Fruit fly (Drosophila melanogaster): ENCODE data around the gene CG43057.

The CG43057 gene

dm6 chr2L:8239712-8240245 lies 4.0 kb downstream of the CG43057 start, which contains the start of gene Pvr (continued):
- TF ChIP-seq unc-4 (GFP tag; IDR thresholded peaks at IDR 0.05; ENCODE audit: partially characterized antibody) = peak; percentile 94
- peak; percentile 71 for TF ChIP-seq CG15514 (GFP tag; optimal IDR thresholded peaks at IDR 0.05)
- TF ChIP-seq Nf-YC (tag; optimal IDR thresholded peaks at IDR 0.05) = no peak
- peak; percentile 24 for TF ChIP-seq lilli (GFP tag; optimal IDR thresholded peaks at IDR 0.05)
- peak; percentile 64 for TF ChIP-seq Hmr (GFP tag; optimal IDR thresholded peaks at IDR 0.05)
- no peak for TF ChIP-seq ewg (GFP tag; optimal IDR thresholded peaks at IDR 0.05)
- TF ChIP-seq so (GFP tag; IDR thresholded peaks at IDR 0.05) = peak; percentile 68; the same call in 1 of the 3 replicates
- no peak for TF ChIP-seq Spps (tag; optimal IDR thresholded peaks at IDR 0.05)
- no peak for TF ChIP-seq Blimp-1 (GFP tag; optimal IDR thresholded peaks at IDR 0.05)
- peak; percentile 26; the same call in 1 of the 2 replicates for TF ChIP-seq Rfx (GFP tag; IDR thresholded peaks at IDR 0.05)
- no peak for TF ChIP-seq CG7271 (tag; optimal IDR thresholded peaks at IDR 0.05)
- TF ChIP-seq MTF-1 (GFP tag; optimal IDR thresholded peaks at IDR 0.05; ENCODE audit: borderline replicate concordance) = peak; percentile 28
- peak; percentile 55 for TF ChIP-seq CG12659 (GFP tag; optimal IDR thresholded peaks at IDR 0.05)
- no peak for TF ChIP-seq Hr3 (GFP tag; optimal IDR thresholded peaks at IDR 0.05)
- TF ChIP-seq ato (GFP tag; IDR thresholded peaks at IDR 0.05; ENCODE audit: partially characterized antibody) = peak; percentile 91
- peak; percentile 2 for TF ChIP-seq CG12391 (tag; optimal IDR thresholded peaks at IDR 0.05)
- peak in 1 of 3 experiments; percentile 59 for TF ChIP-seq Stat92E (GFP tag; optimal IDR thresholded peaks at IDR 0.05)
- TF ChIP-seq Scr (GFP tag; IDR thresholded peaks at IDR 0.05; ENCODE audit: partially characterized antibody) = peak; percentile 93
- no peak for TF ChIP-seq gem (tag; optimal IDR thresholded peaks at IDR 0.05)
- peak; percentile 34; the same call in 1 of the 2 replicates for TF ChIP-seq MBD-R2 (GFP tag; IDR thresholded peaks at IDR 0.05)
- peak; percentile 80 for TF ChIP-seq CG15601 (tag; optimal IDR thresholded peaks at IDR 0.05)
- peak; percentile 32 for TF ChIP-seq ems (GFP tag; optimal IDR thresholded peaks at IDR 0.05)
- peak; percentile 86 for TF ChIP-seq CG14710 (tag; optimal IDR thresholded peaks at IDR 0.05)
- TF ChIP-seq CG16813 (GFP tag; IDR thresholded peaks at IDR 0.05; ENCODE audit: partially characterized antibody) = peak; percentile 90
- no peak for TF ChIP-seq CG2199 (GFP tag; IDR thresholded peaks at IDR 0.05)
- no peak for TF ChIP-seq twi (tag; optimal IDR thresholded peaks at IDR 0.05)
- no peak for TF ChIP-seq CG12299 (tag; optimal IDR thresholded peaks at IDR 0.05)
- peak; percentile 0 for TF ChIP-seq Mad (GFP tag; optimal IDR thresholded peaks at IDR 0.05)
- peak; percentile 17 for TF ChIP-seq CG13775 (GFP tag; optimal IDR thresholded peaks at IDR 0.05)
- TF ChIP-seq CG13424 (tag; optimal IDR thresholded peaks at IDR 0.05) = no peak
- TF ChIP-seq CG14860 (GFP tag; IDR thresholded peaks at IDR 0.05; ENCODE audit: partially characterized antibody) = peak; percentile 94
- TF ChIP-seq E2f2 (GFP tag; IDR thresholded peaks at IDR 0.05) = peak; percentile 72
- TF ChIP-seq CG2129 (GFP tag; IDR thresholded peaks at IDR 0.05; ENCODE audit: partially characterized antibody) = peak; percentile 75
- TF ChIP-seq p53 (GFP tag; optimal IDR thresholded peaks at IDR 0.05) = no peak
- peak; percentile 89 for TF ChIP-seq nerfin-2 (GFP tag; IDR thresholded peaks at IDR 0.05; ENCODE audit: partially characterized antibody)
- peak; percentile 32 for TF ChIP-seq lbe (GFP tag; optimal IDR thresholded peaks at IDR 0.05)
- peak; percentile 95 for TF ChIP-seq zen2 (GFP tag; IDR thresholded peaks at IDR 0.05; ENCODE audit: partially characterized antibody)
- TF ChIP-seq Ptx1 (GFP tag; IDR thresholded peaks at IDR 0.05) = no peak
- TF ChIP-seq CoRest (tag; optimal IDR thresholded peaks at IDR 0.05) = peak; percentile 29
- TF ChIP-seq ci (GFP tag; IDR thresholded peaks at IDR 0.05) = peak; percentile 17; the same call in 1 of the 3 replicates
- TF ChIP-seq hkb (optimal IDR thresholded peaks at IDR 0.05) = peak; percentile 77
- no peak for TF ChIP-seq hkb (GFP tag; IDR thresholded peaks at IDR 0.05)
- peak; percentile 83 for TF ChIP-seq Dref (GFP tag; IDR thresholded peaks at IDR 0.05)
- TF ChIP-seq vfl (GFP tag; optimal IDR thresholded peaks at IDR 0.05) = no peak
- peak; percentile 94 for TF ChIP-seq chinmo (GFP tag; IDR thresholded peaks at IDR 0.05; ENCODE audit: partially characterized antibody)
- TF ChIP-seq CG18476 (GFP tag; optimal IDR thresholded peaks at IDR 0.05) = peak; percentile 36
- no peak for TF ChIP-seq slou (GFP tag; optimal IDR thresholded peaks at IDR 0.05)
- TF ChIP-seq CG7963 (GFP tag; IDR thresholded peaks at IDR 0.05; ENCODE audit: partially characterized antibody) = peak; percentile 94

All from whole organism, embryonic.